Worm (Caenorhabditis elegans): ENCODE data around the gene fipr-7.

- TF ChIP-seq tbx-2 (tag; optimal IDR thresholded peaks at IDR 0.05) = no peak
- TF ChIP-seq egl-5 (tag; optimal IDR thresholded peaks at IDR 0.05) = no peak
- no peak for TF ChIP-seq nhr-25 (tag; optimal IDR thresholded peaks at IDR 0.05)
- TF ChIP-seq fos-1 (tag; optimal IDR thresholded peaks at IDR 0.05) = no peak
- TF ChIP-seq nhr-11 (tag; optimal IDR thresholded peaks at IDR 0.05) = no peak
- no peak for TF ChIP-seq snpc-4 (tag; optimal IDR thresholded peaks at IDR 0.05)
- no peak for TF ChIP-seq nhr-12 (tag; optimal IDR thresholded peaks at IDR 0.05)
- no peak for TF ChIP-seq unc-62 (GFP tag; optimal IDR thresholded peaks at IDR 0.05)
These were observed 40.6 kb downstream of the fipr-7 start, which contains the start of gene ric-4 for ce11 chrV:10270214-10270613.
